Fruit fly (Drosophila melanogaster): Measurements from ENCODE around the gene CG31689.

Gene CG31689

DNA sequence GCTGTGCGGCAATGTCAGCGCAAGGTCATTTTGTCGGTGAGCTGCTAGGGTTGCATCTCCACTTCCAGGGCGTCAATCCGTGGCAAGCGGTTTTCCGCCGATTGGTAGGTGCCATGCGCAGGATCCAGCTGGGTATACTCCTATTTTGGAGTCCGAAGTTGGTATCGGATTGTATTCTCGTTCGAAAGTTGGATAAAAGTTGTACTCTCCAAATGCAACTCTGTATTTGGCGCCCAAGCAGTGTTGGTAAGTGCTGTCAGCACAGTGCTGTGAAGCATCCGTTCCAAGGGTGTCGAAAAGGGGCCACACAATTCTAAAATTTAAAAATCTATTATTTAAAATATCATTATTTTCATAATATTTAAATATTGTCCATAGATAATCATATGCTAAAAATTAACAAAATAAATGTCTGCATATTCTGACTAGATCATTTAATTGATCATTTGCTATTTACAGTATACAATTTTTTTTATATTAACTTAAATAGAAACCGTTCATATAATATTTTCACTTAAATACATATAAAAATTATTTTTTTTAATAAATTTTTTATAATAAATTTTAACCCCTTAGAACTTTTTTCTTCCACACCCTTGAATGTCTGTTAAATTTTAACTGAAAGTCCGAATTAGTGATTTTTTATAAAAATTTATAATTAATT is 23.1 kb downstream of the CG31689 start (continued):
- peak; percentile 68 for TF ChIP-seq trh (GFP tag; optimal IDR thresholded peaks at IDR 0.05)
- peak; percentile 81 for TF ChIP-seq Hsf (GFP tag; optimal IDR thresholded peaks at IDR 0.05)
- no peak for TF ChIP-seq D (optimal IDR thresholded peaks at IDR 0.05)
- peak; percentile 61 for TF ChIP-seq D (GFP tag; optimal IDR thresholded peaks at IDR 0.05)
- TF ChIP-seq Doc3 (GFP tag; IDR thresholded peaks at IDR 0.05; ENCODE audit: partially characterized antibody) = no peak
- peak; percentile 80 for TF ChIP-seq Awh (GFP tag; IDR thresholded peaks at IDR 0.05)
- peak; percentile 80 for TF ChIP-seq tup (GFP tag; optimal IDR thresholded peaks at IDR 0.05)
- no peak; the same call in 1 of the 2 replicates for TF ChIP-seq sens-2 (GFP tag; IDR thresholded peaks at IDR 0.05)
- no peak for TF ChIP-seq Trl (optimal IDR thresholded peaks at IDR 0.05)
- TF ChIP-seq Trl (GFP tag; optimal IDR thresholded peaks at IDR 0.05) = peak; percentile 81
- TF ChIP-seq Nf-YB (GFP tag; optimal IDR thresholded peaks at IDR 0.05) = peak; percentile 67
- peak; percentile 60 for TF ChIP-seq CG3163 (GFP tag; optimal IDR thresholded peaks at IDR 0.05)
- TF ChIP-seq CG13287 (GFP tag; IDR thresholded peaks at IDR 0.05; ENCODE audit: partially characterized antibody) = peak; percentile 73
- peak; percentile 81 for TF ChIP-seq Drgx (GFP tag; IDR thresholded peaks at IDR 0.05)
- TF ChIP-seq Chrac-16 (GFP tag; optimal IDR thresholded peaks at IDR 0.05) = peak; percentile 90
- TF ChIP-seq CG32532 (GFP tag; IDR thresholded peaks at IDR 0.05) = peak; percentile 94
- peak; percentile 33; the same call in 1 of the 2 replicates for TF ChIP-seq sim (GFP tag; IDR thresholded peaks at IDR 0.05)
- TF ChIP-seq CG11398 (GFP tag; optimal IDR thresholded peaks at IDR 0.05) = peak; percentile 73
- TF ChIP-seq scrt (GFP tag; optimal IDR thresholded peaks at IDR 0.05) = no peak
- TF ChIP-seq ewg (GFP tag; optimal IDR thresholded peaks at IDR 0.05) = peak; percentile 80
- peak; percentile 91 for TF ChIP-seq tgo (GFP tag; IDR thresholded peaks at IDR 0.05)
- TF ChIP-seq luna (GFP tag; optimal IDR thresholded peaks at IDR 0.05) = peak; percentile 39
- peak; percentile 80 for TF ChIP-seq Optix (GFP tag; IDR thresholded peaks at IDR 0.05)
- TF ChIP-seq CG30431 (GFP tag; optimal IDR thresholded peaks at IDR 0.05) = peak; percentile 83
- peak; percentile 99 for TF ChIP-seq Med (GFP tag)
- peak; percentile 74 for TF ChIP-seq CG9876 (GFP tag; optimal IDR thresholded peaks at IDR 0.05)
- TF ChIP-seq Dp (GFP tag; optimal IDR thresholded peaks at IDR 0.05) = peak; percentile 84
- TF ChIP-seq danr (GFP tag; IDR thresholded peaks at IDR 0.05) = peak; percentile 75
- TF ChIP-seq Sry-δ (GFP tag; optimal IDR thresholded peaks at IDR 0.05) = peak; percentile 63
- TF ChIP-seq CG4617 (GFP tag; optimal IDR thresholded peaks at IDR 0.05; ENCODE audit: borderline replicate concordance) = peak; percentile 80
- peak; percentile 41 for TF ChIP-seq CG31388 (GFP tag; optimal IDR thresholded peaks at IDR 0.05)
- peak; percentile 74 for TF ChIP-seq Oli (tag; optimal IDR thresholded peaks at IDR 0.05)
- TF ChIP-seq CG15269 (tag; optimal IDR thresholded peaks at IDR 0.05) = peak; percentile 90
- TF ChIP-seq sr (GFP tag; IDR thresholded peaks at IDR 0.05) = no peak
- TF ChIP-seq ase (GFP tag; IDR thresholded peaks at IDR 0.05) = peak; percentile 80
- TF ChIP-seq dan (GFP tag; IDR thresholded peaks at IDR 0.05) = no peak; the same call in 1 of the 2 replicates
- TF ChIP-seq GATAe (GFP tag; conservative IDR thresholded peaks at IDR 0.05) = peak; percentile 68
- TF ChIP-seq sug (tag; optimal IDR thresholded peaks at IDR 0.05) = peak; percentile 89
- TF ChIP-seq amos (GFP tag; IDR thresholded peaks at IDR 0.05; ENCODE audit: partially characterized antibody) = 0 out of 2 replicates have a peak, but pooled peaks have one; percentile 34
- TF ChIP-seq seq (GFP tag; IDR thresholded peaks at IDR 0.05) = peak; percentile 73
- peak; percentile 67 for TF ChIP-seq Hand (GFP tag; optimal IDR thresholded peaks at IDR 0.05)
- peak; percentile 70 for TF ChIP-seq repo (GFP tag; optimal IDR thresholded peaks at IDR 0.05)
- TF ChIP-seq lbe (GFP tag; optimal IDR thresholded peaks at IDR 0.05) = peak; percentile 79
- peak; percentile 83 for TF ChIP-seq CG4328 (GFP tag; optimal IDR thresholded peaks at IDR 0.05)
- peak; percentile 77 for TF ChIP-seq fu2 (GFP tag; optimal IDR thresholded peaks at IDR 0.05)
- TF ChIP-seq dati (GFP tag; IDR thresholded peaks at IDR 0.05) = no peak
- TF ChIP-seq pnt (GFP tag; optimal IDR thresholded peaks at IDR 0.05) = peak; percentile 66
- TF ChIP-seq fd96Cb (tag; optimal IDR thresholded peaks at IDR 0.05) = peak; percentile 72
- peak; percentile 91 for TF ChIP-seq sens (GFP tag)
- no peak for TF ChIP-seq pan (optimal IDR thresholded peaks at IDR 0.05)
- peak in 1 of 2 experiments; percentile 88 for TF ChIP-seq pan (GFP tag; optimal IDR thresholded peaks at IDR 0.05 in 1 of 2, IDR thresholded peaks at IDR 0.05 in 1 of 2)

All from whole organism, embryonic.